Worm (Caenorhabditis elegans) whole organism, early embryonic: ENCODE results near the gene gyf-1.

ENCODE experiments used
- B0310.2 ChIP-seq: sonication (generic microtip); optimal IDR thresholded peaks from 2 replicates; lab custom pipeline; 2016; ENCODE audit warnings: mild to moderate bottlenecking, missing genetic modification characterization, missing compliant biosample characterization
- F13C5.2 ChIP-seq: sonication (generic microtip); optimal IDR thresholded peaks from 2 replicates; lab custom pipeline; 2017; ENCODE audit warnings: mild to moderate bottlenecking, missing genetic modification characterization, inconsistent platforms, missing compliant biosample characterization
- aly-1 ChIP-seq: sonication (generic microtip); optimal IDR thresholded peaks from 2 replicates; lab custom pipeline; 2016; ENCODE audit warnings: missing genetic modification characterization, missing compliant biosample characterization
- ama-1 ChIP-seq: fragments of 150-350 bp; optimal IDR thresholded peaks from 2 replicates; lab custom pipeline; 2014
- ceh-13 ChIP-seq: fragments of 200-800 bp; sonication (Bioruptor generic); optimal IDR thresholded peaks from 2 replicates; lab custom pipeline; 2018; ENCODE audit warnings: mild to moderate bottlenecking, missing genetic modification characterization, missing compliant biosample characterization
- ceh-36 ChIP-seq: sonication (generic microtip); optimal IDR thresholded peaks from 2 replicates; lab custom pipeline; 2016; ENCODE audit warnings: missing genetic modification characterization, inconsistent platforms, missing compliant biosample characterization
- ets-7 ChIP-seq: sonication (generic microtip); optimal IDR thresholded peaks from 2 replicates; lab custom pipeline; 2016; ENCODE audit warnings: missing genotype, missing genetic modification characterization, missing compliant biosample characterization
- flt-1 ChIP-seq: fragments of 200-800 bp; sonication (Bioruptor generic); IDR thresholded peaks from 2 replicates; pipeline ENCODE4 v1.3.6; 2022; ENCODE audit warnings: missing genetic modification characterization, missing compliant biosample characterization
- hmbx-1 ChIP-seq: sonication (generic microtip); optimal IDR thresholded peaks from 2 replicates; lab custom pipeline; 2016; ENCODE audit warnings: mild to moderate bottlenecking, missing genetic modification characterization, missing compliant biosample characterization
- hmg-4 ChIP-seq: fragments of 200-800 bp; sonication (Bioruptor generic); optimal IDR thresholded peaks from 2 replicates; lab custom pipeline; 2018; ENCODE audit warnings: mild to moderate bottlenecking, missing genetic modification characterization, missing compliant biosample characterization
- hnd-1 ChIP-seq: sonication (generic microtip); optimal IDR thresholded peaks from 2 replicates; lab custom pipeline; 2016; ENCODE audit warnings: missing genetic modification characterization, missing compliant biosample characterization
- pes-1 ChIP-seq: fragments of 200-800 bp; sonication (Bioruptor generic); IDR thresholded peaks from 2 replicates; pipeline ENCODE4 v1.3.6; 2022; ENCODE audit warnings: missing genetic modification reagents, missing genetic modification characterization, missing compliant biosample characterization
- scrt-1 ChIP-seq: fragments of 200-800 bp; sonication (Bioruptor generic); IDR thresholded peaks from 2 replicates; pipeline ENCODE4 v1.3.6; 2022; ENCODE audit warnings: missing genetic modification characterization, missing compliant biosample characterization
- sea-1 ChIP-seq: fragments of 200-800 bp; sonication (Bioruptor generic); conservative IDR thresholded peaks from 2 replicates; pipeline ENCODE4 v1.3.6; 2022; ENCODE audit warnings: missing genetic modification characterization, missing compliant biosample characterization
- tbx-11 ChIP-seq: fragments of 200-800 bp; sonication (Bioruptor generic); IDR thresholded peaks from 2 replicates; pipeline ENCODE4 v1.3.6; 2022; ENCODE audit warnings: missing genetic modification characterization, missing compliant biosample characterization
- tbx-37 ChIP-seq: fragments of 200-800 bp; sonication (Bioruptor generic); conservative IDR thresholded peaks from 2 replicates; pipeline ENCODE4 v1.3.6; 2022; ENCODE audit warnings: missing genetic modification reagents, missing genetic modification characterization, missing compliant biosample characterization
- tra-4 ChIP-seq: sonication (generic microtip); optimal IDR thresholded peaks from 2 replicates; lab custom pipeline; 2017; ENCODE audit warnings: missing genetic modification characterization, missing compliant biosample characterization

The gyf-1 gene

ce11 chrII:6654284-6654683, 29.8 kb upstream of the gyf-1 start, which contains the start of gene T19D12.9:
Gene T19D12.9, minus strand, starts transcription at chrII:6654384.
- TF ChIP-seq scrt-1 (GFP tag; lab: Robert Waterston, UW), result no peak
- TF ChIP-seq tra-4 (tag; lab: Kevin White, UChicago), result no peak
- TF ChIP-seq ets-7 (tag; lab: Kevin White, UChicago), result no peak
- TF ChIP-seq ceh-36 (tag; lab: Kevin White, UChicago), result no peak
- no peak for TF ChIP-seq hnd-1 (tag; lab: Kevin White, UChicago)
- TF ChIP-seq flt-1 (GFP tag; lab: Robert Waterston, UW), result no peak
- no peak for TF ChIP-seq hmbx-1 (tag; lab: Kevin White, UChicago)
- no peak for TF ChIP-seq sea-1 (GFP tag; lab: Robert Waterston, UW)
- TF ChIP-seq hmg-4 (GFP tag; lab: Kevin White, UChicago), result no peak
- TF ChIP-seq tbx-11 (GFP tag; lab: Robert Waterston, UW), result no peak
- no peak for TF ChIP-seq aly-1
- no peak for TF ChIP-seq B0310.2 (tag; lab: Kevin White, UChicago)
- TF ChIP-seq ama-1, result no peak
- no peak for TF ChIP-seq pes-1 (GFP tag; lab: Robert Waterston, UW)
- no peak for TF ChIP-seq ceh-13 (GFP tag; lab: Kevin White, UChicago)

- TF ChIP-seq hmbx-1 (tag; lab: Kevin White, UChicago), result no peak
- TF ChIP-seq ets-7 (tag; lab: Kevin White, UChicago), result no peak
- no peak for TF ChIP-seq hnd-1 (tag; lab: Kevin White, UChicago)
- no peak for TF ChIP-seq B0310.2 (tag; lab: Kevin White, UChicago)
- no peak for TF ChIP-seq pes-1 (GFP tag; lab: Robert Waterston, UW)
- TF ChIP-seq tra-4 (tag; lab: Kevin White, UChicago), result no peak
- no peak for TF ChIP-seq scrt-1 (GFP tag; lab: Robert Waterston, UW)
- TF ChIP-seq F13C5.2 (tag; lab: Kevin White, UChicago), result no peak
- no peak for TF ChIP-seq ama-1
- no peak for TF ChIP-seq tbx-37 (GFP tag; lab: Robert Waterston, UW)
- TF ChIP-seq tbx-11 (GFP tag; lab: Robert Waterston, UW), result no peak
- no peak for TF ChIP-seq flt-1 (GFP tag; lab: Robert Waterston, UW)
- no peak for TF ChIP-seq sea-1 (GFP tag; lab: Robert Waterston, UW)
- no peak for TF ChIP-seq ceh-36 (tag; lab: Kevin White, UChicago)
- TF ChIP-seq hmg-4 (GFP tag; lab: Kevin White, UChicago), result no peak
- no peak for TF ChIP-seq ceh-13 (GFP tag; lab: Kevin White, UChicago)
- no peak for TF ChIP-seq aly-1
Measured at ce11 chrII:6658766-6659165, 25.3 kb upstream of the gyf-1 start, which contains the start of gene T19D12.10. Gene T19D12.10, minus strand, starts transcription at chrII:6658866.

- TF ChIP-seq scrt-1 (GFP tag; lab: Robert Waterston, UW) (no peak), tbx-11 (GFP tag; lab: Robert Waterston, UW) (no peak), B0310.2 (tag; lab: Kevin White, UChicago) (no peak), ets-7 (tag; lab: Kevin White, UChicago) (no peak), tbx-37 (GFP tag; lab: Robert Waterston, UW) (no peak), ceh-13 (GFP tag; lab: Kevin White, UChicago) (no peak), hmg-4 (GFP tag; lab: Kevin White, UChicago) (no peak), hnd-1 (tag; lab: Kevin White, UChicago) (no peak), ceh-36 (tag; lab: Kevin White, UChicago) (no peak), tra-4 (tag; lab: Kevin White, UChicago) (no peak), ama-1 (no peak), sea-1 (GFP tag; lab: Robert Waterston, UW) (no peak), hmbx-1 (tag; lab: Kevin White, UChicago) (no peak), F13C5.2 (tag; lab: Kevin White, UChicago) (no peak), aly-1 (no peak), pes-1 (GFP tag; lab: Robert Waterston, UW) (no peak), flt-1 (GFP tag; lab: Robert Waterston, UW) (no peak)
Measured at ce11 chrII:6661211-6661610, 22.8 kb upstream of the gyf-1 start, which contains the start of gene T19D12.2. Gene T19D12.2, plus strand, starts transcription at chrII:6661335.

DNA sequence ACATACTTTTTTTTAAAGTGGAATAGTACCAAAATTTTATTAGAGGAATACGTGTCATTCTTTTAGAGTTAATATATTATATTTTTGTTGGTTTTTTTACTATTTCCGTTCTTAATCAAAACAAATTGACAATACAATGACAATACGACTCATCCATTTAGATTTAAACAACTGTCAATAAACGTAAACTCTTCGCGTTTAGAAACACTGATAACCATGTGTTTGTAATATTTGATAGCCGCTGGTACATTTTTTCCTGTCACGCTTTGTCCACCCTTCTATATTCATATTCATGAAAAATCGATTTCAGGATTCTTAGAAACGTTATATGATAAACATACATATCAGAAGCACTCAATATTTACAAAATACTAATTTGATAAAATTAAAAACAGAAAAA, 20.2 kb upstream of the gyf-1 start:
- TF ChIP-seq F13C5.2 (tag; lab: Kevin White, UChicago) (no peak), pes-1 (GFP tag; lab: Robert Waterston, UW) (no peak), tbx-11 (GFP tag; lab: Robert Waterston, UW) (no peak), flt-1 (GFP tag; lab: Robert Waterston, UW) (no peak), hmbx-1 (tag; lab: Kevin White, UChicago) (no peak)

ce11 chrII:6665908-6666307, 18.1 kb upstream of the gyf-1 start:
- TF ChIP-seq aly-1 (no peak), sea-1 (GFP tag; lab: Robert Waterston, UW) (no peak), tbx-37 (GFP tag; lab: Robert Waterston, UW) (no peak), F13C5.2 (tag; lab: Kevin White, UChicago) (no peak), flt-1 (GFP tag; lab: Robert Waterston, UW) (no peak), scrt-1 (GFP tag; lab: Robert Waterston, UW) (no peak), hmg-4 (GFP tag; lab: Kevin White, UChicago) (no peak), ama-1 (no peak), hnd-1 (tag; lab: Kevin White, UChicago) (no peak), hmbx-1 (tag; lab: Kevin White, UChicago) (no peak), ets-7 (tag; lab: Kevin White, UChicago) (no peak), tbx-11 (GFP tag; lab: Robert Waterston, UW) (no peak), ceh-13 (GFP tag; lab: Kevin White, UChicago) (no peak), tra-4 (tag; lab: Kevin White, UChicago) (no peak), ceh-36 (tag; lab: Kevin White, UChicago) (no peak), B0310.2 (tag; lab: Kevin White, UChicago) (no peak), pes-1 (GFP tag; lab: Robert Waterston, UW) (no peak)

DNA sequence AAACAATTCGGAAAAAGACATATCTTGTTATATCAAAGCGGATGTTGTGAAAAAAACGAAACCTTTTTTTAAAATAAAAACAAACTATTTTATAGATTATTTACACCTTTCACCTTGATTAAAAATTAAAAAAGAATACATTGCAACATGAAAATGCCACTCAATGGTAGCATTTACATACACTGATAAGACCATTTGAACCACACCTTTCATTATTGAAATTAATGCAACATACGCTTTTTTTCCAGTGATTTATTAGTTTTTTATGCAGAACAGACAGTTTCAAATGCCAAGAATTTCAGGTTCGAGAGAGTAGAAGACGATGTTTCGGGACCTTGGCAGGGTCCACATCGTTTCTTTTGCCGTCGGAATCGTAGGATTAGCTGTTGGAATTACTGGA, 17.4 kb upstream of the gyf-1 start, which contains the start of gene T19D12.1:
Gene T19D12.1 (plus strand): TSS at position 301 of the 400 bp plus-strand sequence.
- TF ChIP-seq tra-4 (tag; lab: Kevin White, UChicago) (no peak), tbx-37 (GFP tag; lab: Robert Waterston, UW) (no peak), F13C5.2 (tag; lab: Kevin White, UChicago) (no peak), sea-1 (GFP tag; lab: Robert Waterston, UW) (no peak), B0310.2 (tag; lab: Kevin White, UChicago) (no peak), ets-7 (tag; lab: Kevin White, UChicago) (no peak), ceh-13 (GFP tag; lab: Kevin White, UChicago) (no peak), hmg-4 (GFP tag; lab: Kevin White, UChicago) (no peak), ceh-36 (tag; lab: Kevin White, UChicago) (no peak), scrt-1 (GFP tag; lab: Robert Waterston, UW) (no peak), ama-1 (no peak), pes-1 (GFP tag; lab: Robert Waterston, UW) (no peak), tbx-11 (GFP tag; lab: Robert Waterston, UW) (no peak), hnd-1 (tag; lab: Kevin White, UChicago) (no peak), flt-1 (GFP tag; lab: Robert Waterston, UW) (no peak), hmbx-1 (tag; lab: Kevin White, UChicago) (no peak), aly-1 (no peak)
